Worm (Caenorhabditis elegans) whole organism, midembryonic: ENCODE data around the gene Y57G7A.3.

Experiments used
- T22C8.4 ChIP-seq: fragments of 200-800 bp; sonication (Bioruptor generic); IDR thresholded peaks from 2 replicates; pipeline ENCODE4 v1.3.6; 2022; ENCODE audit warnings: missing genetic modification characterization, missing compliant biosample characterization
- cog-1 ChIP-seq: sonication (generic microtip); optimal IDR thresholded peaks from 2 replicates; lab custom pipeline; 2016; ENCODE audit warnings: missing genetic modification characterization, missing compliant biosample characterization
- flt-1 ChIP-seq: fragments of 200-800 bp; sonication (Bioruptor generic); IDR thresholded peaks from 2 replicates; pipeline ENCODE4 v1.3.6; 2022; ENCODE audit warnings: missing genetic modification characterization, missing compliant biosample characterization
- klf-2 ChIP-seq: fragments of 200-800 bp; sonication (Bioruptor generic); conservative IDR thresholded peaks from 2 replicates; pipeline ENCODE4 v1.3.6; 2022; ENCODE audit warnings: missing genetic modification reagents, missing genetic modification characterization, missing compliant biosample characterization
- med-1 ChIP-seq: sonication (generic microtip); optimal IDR thresholded peaks from 2 replicates; lab custom pipeline; 2017; ENCODE audit warnings: missing genetic modification characterization, mild to moderate bottlenecking, missing compliant biosample characterization, antibody characterized with exemption, missing genetic modification reagents; ENCODE audit not compliant: insufficient read depth
- ref-1 ChIP-seq: fragments of 200-800 bp; sonication (Bioruptor generic); conservative IDR thresholded peaks from 2 replicates; pipeline ENCODE4 v1.3.6; 2022; ENCODE audit warnings: missing genetic modification reagents, missing genetic modification characterization, missing compliant biosample characterization
- tab-1 ChIP-seq: fragments of 200-800 bp; sonication (Bioruptor generic); IDR thresholded peaks from 2 replicates; pipeline ENCODE4 v1.3.6; 2022; ENCODE audit warnings: missing genetic modification characterization, missing compliant biosample characterization
- ztf-23 ChIP-seq: fragments of 200-800 bp; sonication (Bioruptor generic); IDR thresholded peaks from 2 replicates; pipeline ENCODE4 v1.3.6; 2022; ENCODE audit warnings: missing genetic modification reagents, missing genetic modification characterization, missing compliant biosample characterization
- ztf-29 ChIP-seq: fragments of 200-800 bp; sonication (Bioruptor generic); IDR thresholded peaks from 2 replicates; pipeline ENCODE4 v1.3.6; 2022; ENCODE audit warnings: missing genetic modification reagents, missing genetic modification characterization, missing compliant biosample characterization

Y57G7A.3 gene

DNA sequence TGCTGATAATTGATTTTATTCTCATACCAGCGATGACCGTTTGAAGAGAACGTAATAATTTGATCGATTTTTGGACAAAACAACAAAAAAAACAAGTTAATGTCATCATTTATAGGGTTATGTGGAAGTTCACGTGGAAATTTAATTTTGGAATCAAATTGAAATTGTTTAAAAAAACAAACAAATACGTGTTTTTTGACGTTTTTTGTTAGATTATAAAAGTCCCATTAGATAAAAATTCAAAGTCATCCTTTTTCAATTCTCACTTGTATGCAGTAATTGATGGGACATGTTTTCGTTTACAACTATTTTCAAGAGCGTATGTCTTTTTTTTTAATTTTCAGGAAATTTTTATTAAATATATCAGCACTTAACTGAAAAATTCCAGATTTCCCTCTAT is at the start of gene Y57G7A.3, which contains the start of gene Y57G7A.6:
Y57G7A.3 (plus strand) TSS at position 269 of the 400 bp plus-strand sequence.
Y57G7A.6 (minus strand) TSS at position 101 of the 400 bp plus-strand sequence.
- TF ChIP-seq cog-1 (tag; lab: Kevin White, UChicago) (no peak), tab-1 (GFP tag; lab: Robert Waterston, UW) (no peak), flt-1 (GFP tag; lab: Robert Waterston, UW) (no peak), klf-2 (GFP tag; lab: Robert Waterston, UW) (no peak)

ce11 chrII:1236003-1236402 is 49.6 kb upstream of the Y57G7A.3 start:
- no peak for TF ChIP-seq flt-1 (GFP tag; lab: Robert Waterston, UW)
- TF ChIP-seq ztf-23 = no peak
- TF ChIP-seq cog-1 (tag; lab: Kevin White, UChicago) = no peak
- TF ChIP-seq ztf-29 (GFP tag; lab: Robert Waterston, UW) = no peak
- no peak for TF ChIP-seq med-1 (GFP tag; lab: Kevin White, UChicago)
- no peak for TF ChIP-seq T22C8.4 (GFP tag; lab: Robert Waterston, UW)
- no peak for TF ChIP-seq tab-1 (GFP tag; lab: Robert Waterston, UW)
- no peak for TF ChIP-seq klf-2 (GFP tag; lab: Robert Waterston, UW)
- no peak for TF ChIP-seq ref-1 (GFP tag; lab: Robert Waterston, UW)

DNA sequence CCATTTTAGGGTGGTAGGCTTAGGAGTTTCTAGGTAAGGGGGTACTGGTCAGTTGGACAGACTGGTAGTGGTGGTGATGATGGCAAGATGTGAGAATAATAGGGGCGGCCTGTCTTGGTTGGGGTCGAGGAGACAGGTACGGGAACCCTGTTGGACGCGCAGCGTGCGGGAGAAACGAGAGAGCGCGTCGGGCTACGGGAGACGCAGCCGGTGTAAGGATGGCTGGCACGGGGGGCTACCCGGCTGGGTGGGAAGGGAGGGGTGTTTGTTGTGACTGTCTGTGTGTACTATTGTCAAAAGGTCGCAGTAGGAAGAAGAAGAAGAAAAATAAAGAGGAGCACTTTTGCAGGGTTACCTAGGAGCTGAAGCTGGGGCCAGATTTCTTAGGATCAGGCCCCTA is 49.1 kb upstream of the Y57G7A.3 start:
- TF ChIP-seq flt-1 (GFP tag; lab: Robert Waterston, UW) = 0 out of 2 replicates have a peak, but pooled peaks have one; percentile 47
- TF ChIP-seq klf-2 (GFP tag; lab: Robert Waterston, UW) = no peak

ce11 chrII:1237845-1238244 is 47.7 kb upstream of the Y57G7A.3 start:
- 0 out of 2 replicates have a peak, but pooled peaks have one; percentile 6 for TF ChIP-seq ztf-29 (GFP tag; lab: Robert Waterston, UW)
- TF ChIP-seq klf-2 (GFP tag; lab: Robert Waterston, UW) = no peak
- TF ChIP-seq flt-1 (GFP tag; lab: Robert Waterston, UW) = 0 out of 2 replicates have a peak, but pooled peaks have one; percentile 6
- 0 out of 2 replicates have a peak, but pooled peaks have one; percentile 44 for TF ChIP-seq tab-1 (GFP tag; lab: Robert Waterston, UW)

ce11 chrII:1239433-1240020 is 46.1 kb upstream of the Y57G7A.3 start:
- TF ChIP-seq ztf-23 = no peak
- 0 out of 2 replicates have a peak, but pooled peaks have one; percentile 6 for TF ChIP-seq flt-1 (GFP tag; lab: Robert Waterston, UW)

ce11 chrII:1240436-1240835 is 45.1 kb upstream of the Y57G7A.3 start:
- TF ChIP-seq ref-1 (GFP tag; lab: Robert Waterston, UW) (no peak), flt-1 (GFP tag; lab: Robert Waterston, UW) (no peak), ztf-29 (GFP tag; lab: Robert Waterston, UW) (no peak), tab-1 (GFP tag; lab: Robert Waterston, UW) (no peak), ztf-23 (no peak), cog-1 (tag; lab: Kevin White, UChicago) (no peak), T22C8.4 (GFP tag; lab: Robert Waterston, UW) (no peak), med-1 (GFP tag; lab: Kevin White, UChicago) (no peak), klf-2 (GFP tag; lab: Robert Waterston, UW) (no peak)

DNA sequence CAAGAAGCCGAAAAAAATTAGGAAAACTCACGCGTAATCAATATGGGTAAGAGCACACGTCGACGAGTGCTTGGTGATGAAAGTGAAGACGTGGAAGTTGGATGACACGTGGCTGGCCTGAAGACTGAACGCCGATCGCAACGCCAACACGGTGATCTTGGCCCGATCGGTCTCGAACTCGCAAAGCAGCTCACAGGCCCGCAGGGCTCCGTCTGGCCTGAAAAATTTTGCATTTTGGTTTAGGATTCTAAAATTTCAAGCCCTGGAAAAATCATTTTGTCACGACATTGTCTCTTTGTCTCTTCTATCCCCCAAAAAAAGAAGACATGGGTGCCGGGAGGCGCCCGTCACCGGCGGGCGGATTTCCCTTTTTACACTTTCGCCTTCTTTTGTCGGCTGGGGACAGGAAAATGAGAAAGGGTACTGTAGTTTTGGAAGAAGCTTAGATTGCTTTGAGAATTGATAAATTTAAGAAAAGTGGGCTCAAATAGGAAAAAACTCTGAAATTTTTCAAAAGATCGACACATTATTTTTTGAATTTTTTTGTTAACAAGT is 44.3 kb upstream of the Y57G7A.3 start:
- TF ChIP-seq T22C8.4 (GFP tag; lab: Robert Waterston, UW) = no peak
- TF ChIP-seq ztf-29 (GFP tag; lab: Robert Waterston, UW) = no peak
- no peak for TF ChIP-seq tab-1 (GFP tag; lab: Robert Waterston, UW)
- TF ChIP-seq klf-2 (GFP tag; lab: Robert Waterston, UW) = no peak
- no peak for TF ChIP-seq med-1 (GFP tag; lab: Kevin White, UChicago)
- TF ChIP-seq ref-1 (GFP tag; lab: Robert Waterston, UW) = no peak
- TF ChIP-seq ztf-23 = no peak
- TF ChIP-seq cog-1 (tag; lab: Kevin White, UChicago) = no peak
- no peak for TF ChIP-seq flt-1 (GFP tag; lab: Robert Waterston, UW)

ce11 chrII:1242475-1242874 is 43.1 kb upstream of the Y57G7A.3 start:
- TF ChIP-seq cog-1 (tag; lab: Kevin White, UChicago) (peak; percentile 28), flt-1 (GFP tag; lab: Robert Waterston, UW) (no peak)

ce11 chrII:1244420-1244959 is 41.1 kb upstream of the Y57G7A.3 start:
- TF ChIP-seq klf-2 (GFP tag; lab: Robert Waterston, UW) (peak; percentile 47; the same call in 1 of the 2 replicates), ztf-29 (GFP tag; lab: Robert Waterston, UW) (no peak), tab-1 (GFP tag; lab: Robert Waterston, UW) (no peak), ref-1 (GFP tag; lab: Robert Waterston, UW) (no peak), ztf-23 (no peak)

DNA sequence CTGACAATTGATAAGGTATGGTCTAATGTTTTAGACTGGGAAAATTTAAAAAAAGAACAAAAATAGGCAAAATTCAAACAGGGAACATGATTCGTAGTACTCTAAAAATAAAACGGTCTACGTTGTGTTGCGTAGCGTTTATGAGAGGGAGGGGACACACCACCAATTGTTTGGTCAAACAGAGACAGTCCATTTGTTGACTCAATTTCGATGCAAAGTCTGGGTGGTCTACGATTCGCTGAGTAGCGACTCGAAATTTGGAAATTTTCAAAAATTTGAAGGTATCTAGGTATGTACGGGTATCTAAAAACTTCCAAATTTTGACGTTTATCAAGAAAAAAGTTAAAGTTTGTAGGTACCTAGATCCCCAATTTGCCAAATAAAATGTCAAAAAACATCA is 39.8 kb upstream of the Y57G7A.3 start:
- TF ChIP-seq tab-1 (GFP tag; lab: Robert Waterston, UW) = no peak
- no peak for TF ChIP-seq med-1 (GFP tag; lab: Kevin White, UChicago)
- TF ChIP-seq cog-1 (tag; lab: Kevin White, UChicago) = no peak
- TF ChIP-seq ref-1 (GFP tag; lab: Robert Waterston, UW) = no peak
- TF ChIP-seq klf-2 (GFP tag; lab: Robert Waterston, UW) = no peak
- no peak for TF ChIP-seq flt-1 (GFP tag; lab: Robert Waterston, UW)
- no peak for TF ChIP-seq ztf-29 (GFP tag; lab: Robert Waterston, UW)
- no peak for TF ChIP-seq ztf-23
- no peak for TF ChIP-seq T22C8.4 (GFP tag; lab: Robert Waterston, UW)
